Fruit fly (Drosophila melanogaster): ENCODE measurements around the gene CG6638.
A peak's percentile ranks its signal among the peaks of the same experiment; 100 is the strongest.

CG6638 gene

dm6 chr3L:8544710-8545109 is 31.2 kb downstream of the CG6638 start, which contains the start of gene rhea (continued):
- TF ChIP-seq CG18476 (GFP tag; optimal IDR thresholded peaks at IDR 0.05) = peak; percentile 24
- peak; percentile 37 for TF ChIP-seq CG13775 (GFP tag; optimal IDR thresholded peaks at IDR 0.05)
- peak; percentile 70 for TF ChIP-seq pzg (GFP tag; optimal IDR thresholded peaks at IDR 0.05)
- TF ChIP-seq CG1832 (GFP tag; optimal IDR thresholded peaks at IDR 0.05) = no peak
- TF ChIP-seq CG1603 (tag; optimal IDR thresholded peaks at IDR 0.05) = peak; percentile 18
- TF ChIP-seq bbx (GFP tag; IDR thresholded peaks at IDR 0.05; ENCODE audit: partially characterized antibody) = peak; percentile 77
- TF ChIP-seq lilli (GFP tag; optimal IDR thresholded peaks at IDR 0.05) = peak; percentile 41
- no peak for TF ChIP-seq eve (GFP tag; optimal IDR thresholded peaks at IDR 0.05)
- no peak for TF ChIP-seq Gug (GFP tag; IDR thresholded peaks at IDR 0.05)
- TF ChIP-seq nerfin-2 (GFP tag; IDR thresholded peaks at IDR 0.05; ENCODE audit: partially characterized antibody) = peak; percentile 71
- peak; percentile 42; the same call in 2 of the 3 replicates for TF ChIP-seq row (GFP tag; IDR thresholded peaks at IDR 0.05)
- peak; percentile 78 for TF ChIP-seq trem (tag; optimal IDR thresholded peaks at IDR 0.05)
- no peak for TF ChIP-seq ac (GFP tag; optimal IDR thresholded peaks at IDR 0.05)
- peak; percentile 65 for TF ChIP-seq CG12391 (tag; optimal IDR thresholded peaks at IDR 0.05)
- 0 out of 3 replicates have a peak, but pooled peaks have one; percentile 40 for TF ChIP-seq hb (GFP tag; IDR thresholded peaks at IDR 0.05; ENCODE audit: partially characterized antibody)
- no peak for TF ChIP-seq Ssrp (tag; optimal IDR thresholded peaks at IDR 0.05)
- TF ChIP-seq Hr39 (optimal IDR thresholded peaks at IDR 0.05) = no peak
- peak; percentile 76; the same call in 1 of the 4 replicates for TF ChIP-seq chinmo (GFP tag; IDR thresholded peaks at IDR 0.05; ENCODE audit: partially characterized antibody)
- TF ChIP-seq lab (GFP tag; optimal IDR thresholded peaks at IDR 0.05) = peak; percentile 31
- no peak for TF ChIP-seq kay (GFP tag; optimal IDR thresholded peaks at IDR 0.05)
- peak; percentile 24; the same call in 1 of the 3 replicates for TF ChIP-seq otp (GFP tag; IDR thresholded peaks at IDR 0.05)
- peak; percentile 49 for TF ChIP-seq tna (GFP tag; IDR thresholded peaks at IDR 0.05; ENCODE audit: partially characterized antibody)
- TF ChIP-seq zfh1 (GFP tag; IDR thresholded peaks at IDR 0.05) = 0 out of 3 replicates have a peak, but pooled peaks have one; percentile 22
- no peak for TF ChIP-seq ssp (GFP tag; IDR thresholded peaks at IDR 0.05)
- TF ChIP-seq CG10267 (tag; optimal IDR thresholded peaks at IDR 0.05) = peak; percentile 43
- TF ChIP-seq hth (optimal IDR thresholded peaks at IDR 0.05) = no peak
- TF ChIP-seq salm (tag; optimal IDR thresholded peaks at IDR 0.05) = no peak
- no peak for TF ChIP-seq sd (tag; optimal IDR thresholded peaks at IDR 0.05)
- TF ChIP-seq vnd (GFP tag; IDR thresholded peaks at IDR 0.05; ENCODE audit: partially characterized antibody) = peak; percentile 59; the same call in 2 of the 3 replicates
- no peak for TF ChIP-seq CG12769 (tag; optimal IDR thresholded peaks at IDR 0.05)
- no peak for TF ChIP-seq danr (GFP tag; IDR thresholded peaks at IDR 0.05)
- TF ChIP-seq Kr (GFP tag; optimal IDR thresholded peaks at IDR 0.05) = no peak
- TF ChIP-seq CG10274 (GFP tag; optimal IDR thresholded peaks at IDR 0.05) = no peak
- TF ChIP-seq inv (GFP tag; IDR thresholded peaks at IDR 0.05; ENCODE audit: partially characterized antibody) = peak; percentile 74
- no peak for TF ChIP-seq CG5953 (GFP tag; IDR thresholded peaks at IDR 0.05)
- TF ChIP-seq zen (tag; optimal IDR thresholded peaks at IDR 0.05) = peak; percentile 65
- TF ChIP-seq CG11723 (GFP tag; optimal IDR thresholded peaks at IDR 0.05) = no peak
- TF ChIP-seq Sry-δ (GFP tag; optimal IDR thresholded peaks at IDR 0.05) = peak; percentile 52
- TF ChIP-seq zen2 (GFP tag; IDR thresholded peaks at IDR 0.05; ENCODE audit: partially characterized antibody) = peak; percentile 39; the same call in 1 of the 3 replicates
- TF ChIP-seq pnt (GFP tag; optimal IDR thresholded peaks at IDR 0.05) = no peak
- no peak for TF ChIP-seq jumu (GFP tag; optimal IDR thresholded peaks at IDR 0.05)
- TF ChIP-seq Hmx (GFP tag; optimal IDR thresholded peaks at IDR 0.05) = no peak
- no peak for TF ChIP-seq CG4282 (GFP tag; optimal IDR thresholded peaks at IDR 0.05)
- no peak for TF ChIP-seq CG2199 (GFP tag; IDR thresholded peaks at IDR 0.05)
- TF ChIP-seq CG9797 (GFP tag; optimal IDR thresholded peaks at IDR 0.05) = peak; percentile 82
- TF ChIP-seq E2f2 (GFP tag; IDR thresholded peaks at IDR 0.05) = peak; percentile 93
- TF ChIP-seq phol (tag; optimal IDR thresholded peaks at IDR 0.05) = peak; percentile 57
- TF ChIP-seq mirr (GFP tag; optimal IDR thresholded peaks at IDR 0.05) = no peak
- TF ChIP-seq tap (tag; optimal IDR thresholded peaks at IDR 0.05) = peak; percentile 13
- peak; percentile 36 for TF ChIP-seq CG8924 (tag; optimal IDR thresholded peaks at IDR 0.05)
